Worm (Caenorhabditis elegans) whole organism, L1 larva: ENCODE measurements around the gene aagr-2.

Source experiments
- ceh-8 ChIP-seq: fragments of 200-800 bp; sonication (Bioruptor generic); optimal IDR thresholded peaks from 2 replicates; lab custom pipeline; 2018; ENCODE audit warnings: mild to moderate bottlenecking, missing genetic modification characterization, moderate library complexity, missing compliant biosample characterization
- ceh-88 ChIP-seq: fragments of 200-800 bp; sonication (Bioruptor generic); IDR thresholded peaks from 2 replicates; pipeline ENCODE4 v1.3.6; 2022; ENCODE audit warnings: missing genetic modification characterization, missing compliant biosample characterization
- mdl-1 ChIP-seq, 2 experiments: fragments of 150-350 bp; optimal IDR thresholded peaks; 2 replicates each; lab custom pipeline; 2014 to 2017; ENCODE audit warnings: missing biosample characterization in 2 of 2, missing genetic modification characterization in 2 of 2, inconsistent platforms in 1 of 2
- nhr-28 ChIP-seq: fragments of 150-350 bp; optimal IDR thresholded peaks from 2 replicates; lab custom pipeline; 2014; ENCODE audit warnings: missing biosample characterization, missing genetic modification characterization
- sptf-1 ChIP-seq: fragments of 150-350 bp; optimal IDR thresholded peaks from 2 replicates; lab custom pipeline; 2014; ENCODE audit warnings: missing biosample characterization, missing genetic modification characterization
- zag-1 ChIP-seq: fragments of 150-350 bp; optimal IDR thresholded peaks from 2 replicates; lab custom pipeline; 2014; ENCODE audit warnings: missing biosample characterization, missing genetic modification characterization

DNA sequence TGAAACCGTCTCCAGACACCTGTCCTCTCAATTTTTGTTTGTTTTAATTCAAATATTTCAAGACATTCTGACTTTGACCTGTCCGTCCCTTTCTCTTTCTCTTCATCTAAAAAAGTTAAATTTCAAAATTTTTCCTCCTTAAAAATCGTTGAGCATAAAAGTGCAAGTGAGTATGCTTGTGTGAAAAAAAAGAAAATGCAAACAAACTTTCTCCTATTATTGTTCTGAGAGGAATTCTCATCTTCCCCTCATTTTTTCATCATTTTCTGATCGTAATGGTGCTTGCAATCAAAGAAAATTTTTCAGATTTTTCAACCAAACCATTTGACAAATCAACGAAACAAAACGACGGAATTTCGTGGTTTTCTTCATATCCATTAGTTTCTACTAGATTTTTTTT is 43.8 kb upstream of the aagr-2 start, which contains the start of gene shc-2:
- TF ChIP-seq ceh-88 (GFP tag; lab: Robert Waterston, UW): no peak
- no peak for TF ChIP-seq nhr-28 (tag; lab: Kevin White, UChicago)
- no peak for TF ChIP-seq ceh-8 (GFP tag; lab: Kevin White, UChicago)
- no peak for TF ChIP-seq zag-1 (tag; lab: Kevin White, UChicago)
- TF ChIP-seq mdl-1 (tag; optimal IDR thresholded peaks at IDR 0.05; lab: Kevin White, UChicago): no peak
- TF ChIP-seq sptf-1 (tag; lab: Kevin White, UChicago): no peak
